Worm (Caenorhabditis elegans) whole organism, young adult: ENCODE results near the gene K10H10.9.

ENCODE experiments used
- C06A6.2 ChIP-seq: fragments of 200-800 bp; sonication (Bioruptor generic); conservative IDR thresholded peaks from 2 replicates; pipeline ENCODE4 v1.3.6; 2022; ENCODE audit warnings: missing genetic modification characterization, missing compliant biosample characterization
- F37B4.10 ChIP-seq: fragments of 200-800 bp; sonication (Bioruptor generic); IDR thresholded peaks from 2 replicates; pipeline ENCODE4 v1.3.6; 2022; ENCODE audit warnings: missing genetic modification characterization, missing compliant biosample characterization
- F49E8.2 ChIP-seq: sonication (generic microtip); optimal IDR thresholded peaks from 3 replicates; lab custom pipeline; 2017; ENCODE audit warnings: missing genetic modification characterization, mild to moderate bottlenecking, missing compliant biosample characterization, antibody characterized with exemption, moderate library complexity; ENCODE audit not compliant: insufficient read depth
- K11D2.4 ChIP-seq: fragments of 200-800 bp; sonication (Bioruptor generic); IDR thresholded peaks from 2 replicates; pipeline ENCODE4 v1.3.6; 2022; ENCODE audit warnings: missing genetic modification reagents, missing genetic modification characterization, missing compliant biosample characterization
- T26A5.8 ChIP-seq: sonication (generic microtip); optimal IDR thresholded peaks from 2 replicates; lab custom pipeline; 2016; ENCODE audit warnings: missing genetic modification characterization, missing compliant biosample characterization
- Y53F4B.3 ChIP-seq: fragments of 200-800 bp; sonication (Bioruptor generic); IDR thresholded peaks from 2 replicates; pipeline ENCODE4 v1.3.6; 2022; ENCODE audit warnings: missing genetic modification reagents, missing genetic modification characterization, missing compliant biosample characterization
- Y79H2A.3 ChIP-seq: fragments of 200-800 bp; sonication (Bioruptor generic); conservative IDR thresholded peaks from 2 replicates; pipeline ENCODE4 v1.3.6; 2022; ENCODE audit warnings: missing genetic modification reagents, missing genetic modification characterization, missing compliant biosample characterization
- ZK185.1 ChIP-seq: sonication (generic microtip); optimal IDR thresholded peaks from 2 replicates; lab custom pipeline; 2016; ENCODE audit warnings: mild to moderate bottlenecking, missing genetic modification characterization, missing compliant biosample characterization; ENCODE audit not compliant: poor library complexity, severe bottlenecking
- aptf-2 ChIP-seq: fragments of 200-800 bp; sonication (Bioruptor generic); conservative IDR thresholded peaks from 2 replicates; pipeline ENCODE4 v1.3.6; 2022; ENCODE audit warnings: missing genetic modification reagents, missing genetic modification characterization, missing compliant biosample characterization
- attf-3 ChIP-seq: fragments of 200-800 bp; sonication (Bioruptor generic); conservative IDR thresholded peaks from 2 replicates; pipeline ENCODE4 v1.3.6; 2022; ENCODE audit warnings: missing genetic modification reagents, missing genetic modification characterization, missing compliant biosample characterization
- attf-6 ChIP-seq: fragments of 200-800 bp; sonication (Bioruptor generic); IDR thresholded peaks from 2 replicates; pipeline ENCODE4 v1.3.6; 2022; ENCODE audit warnings: missing genetic modification reagents, missing genetic modification characterization, missing compliant biosample characterization
- bed-2 ChIP-seq: fragments of 200-800 bp; sonication (Bioruptor generic); IDR thresholded peaks from 2 replicates; pipeline ENCODE4 v1.3.6; 2022; ENCODE audit warnings: missing genetic modification reagents, missing genetic modification characterization, missing compliant biosample characterization
- cebp-1 ChIP-seq, 2 experiments: fragments of 200-800 bp in 1 of 2; sonication (Bioruptor generic) in 1 of 2; sonication (generic microtip) in 1 of 2; IDR thresholded peaks in 1 of 2; optimal IDR thresholded peaks in 1 of 2; 2 replicates each; pipeline versions ENCODE4 v1.3.6 to Lab custom; 2017 to 2022; ENCODE audit warnings: missing compliant biosample characterization in 2 of 2, missing genetic modification characterization in 2 of 2, mild to moderate bottlenecking in 1 of 2, missing genetic modification reagents in 1 of 2, moderate library complexity in 1 of 2
- cebp-2 ChIP-seq: fragments of 200-800 bp; sonication (Bioruptor generic); IDR thresholded peaks from 2 replicates; pipeline ENCODE4 v1.3.6; 2022; ENCODE audit warnings: missing genetic modification characterization, missing compliant biosample characterization
- ceh-79 ChIP-seq: sonication (generic microtip); optimal IDR thresholded peaks from 2 replicates; lab custom pipeline; 2017; ENCODE audit warnings: mild to moderate bottlenecking, missing genetic modification characterization, missing compliant biosample characterization
- him-1 ChIP-seq: sonication (generic microtip); optimal IDR thresholded peaks from 2 replicates; lab custom pipeline; 2016; ENCODE audit warnings: missing genotype, missing genetic modification reagents, missing genetic modification characterization, missing compliant biosample characterization
- let-607 ChIP-seq, 2 experiments: fragments of 200-800 bp in 1 of 2; sonication (Bioruptor generic) in 1 of 2; sonication (generic microtip) in 1 of 2; optimal IDR thresholded peaks; 2 replicates each; lab custom pipeline; 2016 to 2018; ENCODE audit warnings: mild to moderate bottlenecking in 2 of 2, missing compliant biosample characterization in 2 of 2, missing genetic modification characterization in 2 of 2, moderate library complexity in 2 of 2, missing genotype in 1 of 2
- lin-35 ChIP-seq, 3 experiments: fragments of 150-350 bp in 2 of 3; sonication (generic microtip) in 1 of 3; optimal IDR thresholded peaks; 2 replicates each; lab custom pipeline; 2014 to 2018; ENCODE audit warnings: missing biosample characterization in 3 of 3, missing genetic modification characterization in 3 of 3, missing genetic modification reagents in 3 of 3
- lsl-1 ChIP-seq: fragments of 200-800 bp; sonication (Bioruptor generic); optimal IDR thresholded peaks from 2 replicates; lab custom pipeline; 2018; ENCODE audit warnings: mild to moderate bottlenecking, missing genetic modification characterization, moderate library complexity, missing compliant biosample characterization
- madf-8 ChIP-seq: fragments of 200-800 bp; sonication (Bioruptor generic); conservative IDR thresholded peaks from 2 replicates; pipeline ENCODE4 v1.3.6; 2022; ENCODE audit warnings: missing genetic modification reagents, missing genetic modification characterization, missing compliant biosample characterization
- mes-4 ChIP-seq: sonication (generic microtip); optimal IDR thresholded peaks from 2 replicates; lab custom pipeline; 2016; ENCODE audit warnings: missing genotype, missing genetic modification characterization, missing compliant biosample characterization
- nhr-80 ChIP-seq: sonication (generic microtip); optimal IDR thresholded peaks from 2 replicates; lab custom pipeline; 2016; ENCODE audit warnings: missing genetic modification characterization, missing compliant biosample characterization
- nhr-90 ChIP-seq: sonication (generic microtip); optimal IDR thresholded peaks from 2 replicates; lab custom pipeline; 2016; ENCODE audit warnings: missing genotype, mild to moderate bottlenecking, missing genetic modification characterization, missing compliant biosample characterization
- pha-4 ChIP-seq: fragments of 150-350 bp; sonication (generic microtip); optimal IDR thresholded peaks from 2 replicates; lab custom pipeline; 2014; ENCODE audit warnings: missing biosample characterization, missing genetic modification reagents, missing genetic modification characterization
- rcor-1 ChIP-seq: fragments of 200-800 bp; sonication (Bioruptor generic); IDR thresholded peaks from 2 replicates; pipeline ENCODE4 v1.3.6; 2022; ENCODE audit warnings: missing genetic modification reagents, missing genetic modification characterization, missing compliant biosample characterization
- rec-8 ChIP-seq, 2 experiments: sonication (generic microtip); optimal IDR thresholded peaks; 2 replicates each; lab custom pipeline; 2016; ENCODE audit warnings: mild to moderate bottlenecking in 2 of 2, missing genetic modification characterization in 2 of 2, missing genetic modification reagents in 2 of 2, missing genotype in 2 of 2, missing biosample characterization in 1 of 2, missing compliant biosample characterization in 1 of 2, moderate library complexity in 1 of 2
- sdz-38 ChIP-seq: sonication (generic microtip); optimal IDR thresholded peaks from 2 replicates; lab custom pipeline; 2016; ENCODE audit warnings: missing genotype, missing genetic modification characterization, missing compliant biosample characterization
- snpc-1.1 ChIP-seq: sonication (generic microtip); optimal IDR thresholded peaks from 2 replicates; lab custom pipeline; 2017; ENCODE audit warnings: missing genetic modification characterization, mild to moderate bottlenecking, missing compliant biosample characterization, antibody characterized with exemption, moderate library complexity, missing genotype, missing genetic modification reagents; ENCODE audit not compliant: insufficient read depth
- snpc-3.4 ChIP-seq: sonication (generic microtip); optimal IDR thresholded peaks from 2 replicates; lab custom pipeline; 2017; ENCODE audit warnings: missing genetic modification characterization, mild to moderate bottlenecking, missing compliant biosample characterization, antibody characterized with exemption, moderate library complexity, missing genotype, missing genetic modification reagents
- sptf-2 ChIP-seq: fragments of 200-800 bp; sonication (Bioruptor generic); optimal IDR thresholded peaks from 2 replicates; lab custom pipeline; 2018; ENCODE audit warnings: mild to moderate bottlenecking, missing genetic modification characterization, missing compliant biosample characterization
- tbx-9 ChIP-seq: sonication (generic microtip); optimal IDR thresholded peaks from 2 replicates; lab custom pipeline; 2016; ENCODE audit warnings: borderline replicate concordance, missing genetic modification characterization, inconsistent platforms, missing compliant biosample characterization
- zim-3 ChIP-seq: sonication (generic microtip); optimal IDR thresholded peaks from 2 replicates; lab custom pipeline; 2017; ENCODE audit warnings: mild to moderate bottlenecking, missing genetic modification characterization, moderate library complexity, missing compliant biosample characterization
- ztf-22 ChIP-seq: fragments of 200-800 bp; sonication (Bioruptor generic); optimal IDR thresholded peaks from 2 replicates; lab custom pipeline; 2018; ENCODE audit warnings: mild to moderate bottlenecking, missing genetic modification characterization, moderate library complexity, missing compliant biosample characterization
- ztf-25 ChIP-seq: fragments of 200-800 bp; sonication (Bioruptor generic); IDR thresholded peaks from 2 replicates; pipeline ENCODE4 v1.3.6; 2022; ENCODE audit warnings: missing genetic modification reagents, missing genetic modification characterization, missing compliant biosample characterization
- ztf-6 ChIP-seq: fragments of 200-800 bp; sonication (Bioruptor generic); IDR thresholded peaks from 2 replicates; pipeline ENCODE4 v1.3.6; 2022; ENCODE audit warnings: missing genetic modification reagents, missing genetic modification characterization, missing compliant biosample characterization

K10H10.9 gene

ce11 chrII:14523070-14523572 lies 8.2 kb upstream of the K10H10.9 start, which contains the start of gene btb-20:
TSS of gene btb-20 (minus strand) at chrII:14523522.
- TF ChIP-seq cebp-2 = no peak
- TF ChIP-seq aptf-2 (GFP tag; lab: Robert Waterston, UW) = no peak
- TF ChIP-seq pha-4 = no peak
- TF ChIP-seq ceh-79 = no peak
- no peak for TF ChIP-seq nhr-80 (tag; lab: Kevin White, UChicago)
- no peak for TF ChIP-seq Y79H2A.3
- TF ChIP-seq rec-8 (tag; optimal IDR thresholded peaks at IDR 0.05; lab: Kevin White, UChicago) = no peak
- no peak for TF ChIP-seq Y53F4B.3 (GFP tag; lab: Robert Waterston, UW)
- TF ChIP-seq lsl-1 (GFP tag; lab: Kevin White, UChicago) = no peak
- TF ChIP-seq sptf-2 (GFP tag; lab: Kevin White, UChicago) = no peak
- TF ChIP-seq attf-6 (GFP tag; lab: Robert Waterston, UW) = no peak

- TF ChIP-seq C06A6.2 (no peak), let-607 (tag; optimal IDR thresholded peaks at IDR 0.05; lab: Kevin White, UChicago) (no peak), mes-4 (tag; lab: Kevin White, UChicago) (no peak), snpc-3.4 (tag; lab: Kevin White, UChicago) (no peak), madf-8 (no peak), ztf-22 (no peak), lin-35 (GFP tag; optimal IDR thresholded peaks at IDR 0.05; lab: Kevin White, UChicago) (no peak), F37B4.10 (GFP tag; lab: Robert Waterston, UW) (no peak), ZK185.1 (tag; lab: Kevin White, UChicago) (no peak), Y53F4B.3 (GFP tag; lab: Robert Waterston, UW) (no peak), zim-3 (no peak)
Observed at ce11 chrII:14522037-14522436, 7.1 kb upstream of the K10H10.9 start, which contains the start of gene btb-19. TSS of gene btb-19 (minus strand) at chrII:14522137.

ce11 chrII:14511189-14511588 lies 3.7 kb downstream of the K10H10.9 start, which contains the start of gene K10H10.13:
TSS of gene K10H10.13 (minus strand) at chrII:14511289.
- TF ChIP-seq bed-2 (GFP tag; lab: Robert Waterston, UW) = no peak
- no peak for TF ChIP-seq him-1
- TF ChIP-seq T26A5.8 (tag; lab: Kevin White, UChicago) = no peak
- TF ChIP-seq rcor-1 (GFP tag; lab: Robert Waterston, UW) = no peak
- no peak for TF ChIP-seq F49E8.2 (tag; lab: Kevin White, UChicago)
- TF ChIP-seq ztf-6 = no peak
- TF ChIP-seq Y53F4B.3 (GFP tag; lab: Robert Waterston, UW) = no peak
- no peak for TF ChIP-seq cebp-1 (GFP tag; IDR thresholded peaks at IDR 0.05; lab: Robert Waterston, UW)
- TF ChIP-seq cebp-1 (tag; optimal IDR thresholded peaks at IDR 0.05; lab: Kevin White, UChicago) = no peak

DNA sequence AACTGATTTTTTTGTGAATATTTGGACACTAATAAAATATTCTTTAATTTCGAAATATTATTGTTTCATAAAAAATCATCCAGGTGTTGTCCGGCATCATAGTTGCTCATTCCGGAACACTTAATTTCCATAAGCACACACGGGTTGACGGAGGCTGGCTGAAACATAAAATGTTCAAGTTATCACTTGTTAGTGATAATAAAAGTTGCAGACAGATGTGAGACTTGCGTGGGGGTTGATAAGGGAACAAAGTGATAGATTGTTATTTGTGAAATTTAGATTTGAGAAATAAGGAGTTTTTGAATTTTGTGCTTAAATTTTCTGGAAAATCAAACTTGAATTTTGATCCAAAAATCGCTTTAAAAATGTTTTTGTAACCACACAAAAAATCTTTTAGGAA lies 4.8 kb downstream of the K10H10.9 start:
- no peak for TF ChIP-seq nhr-90 (tag; lab: Kevin White, UChicago)
- no peak for TF ChIP-seq attf-3 (GFP tag; lab: Robert Waterston, UW)
- no peak for TF ChIP-seq ztf-25 (GFP tag; lab: Robert Waterston, UW)
- no peak for TF ChIP-seq sdz-38 (tag; lab: Kevin White, UChicago)
- no peak for TF ChIP-seq K11D2.4 (GFP tag; lab: Robert Waterston, UW)
- TF ChIP-seq nhr-80 (tag; lab: Kevin White, UChicago) = peak; percentile 5
- TF ChIP-seq snpc-1.1 (tag; lab: Kevin White, UChicago) = no peak
- no peak for TF ChIP-seq tbx-9 (tag; lab: Kevin White, UChicago)
